Worm (Caenorhabditis elegans) whole organism, L3 larva: ENCODE measurements around the gene plk-3.

ENCODE experiments used
- nhr-12 ChIP-seq: fragments of 150-350 bp; optimal IDR thresholded peaks from 2 replicates; lab custom pipeline; 2014; ENCODE audit warnings: missing biosample characterization, missing genetic modification characterization
- sea-2 ChIP-seq: fragments of 150-350 bp; sonication (generic microtip); optimal IDR thresholded peaks from 4 replicates; lab custom pipeline; 2014; ENCODE audit warnings: missing biosample characterization, missing genetic modification reagents, missing genetic modification characterization

- TF ChIP-seq nhr-12 (no peak), sea-2 (no peak)
These were observed 16.8 kb downstream of the plk-3 start, which contains the start of gene F13B6.1 for ce11 chrIV:7456225-7456624.
